Worm (Caenorhabditis elegans) whole organism, L3 larva: Measurements from ENCODE around the gene T04G9.7.

Source experiments
- R02D3.7 ChIP-seq: fragments of 150-350 bp; optimal IDR thresholded peaks from 2 replicates; lab custom pipeline; 2014; ENCODE audit warnings: missing biosample characterization, missing genetic modification characterization
- ZK546.5 ChIP-seq: sonication (generic microtip); optimal IDR thresholded peaks from 2 replicates; lab custom pipeline; 2017; ENCODE audit warnings: missing biosample characterization, missing genetic modification characterization
- aly-2 ChIP-seq: fragments of 150-350 bp; optimal IDR thresholded peaks from 2 replicates; lab custom pipeline; 2014; ENCODE audit warnings: missing biosample characterization, missing genetic modification characterization
- ceh-28 ChIP-seq: fragments of 150-350 bp; optimal IDR thresholded peaks from 2 replicates; lab custom pipeline; 2014; ENCODE audit warnings: missing biosample characterization, missing genetic modification reagents, missing genetic modification characterization
- ceh-82 ChIP-seq: fragments of 150-350 bp; optimal IDR thresholded peaks from 2 replicates; lab custom pipeline; 2014; ENCODE audit warnings: missing biosample characterization, missing genetic modification characterization
- ceh-9 ChIP-seq: sonication (generic microtip); optimal IDR thresholded peaks from 2 replicates; lab custom pipeline; 2018; ENCODE audit warnings: missing biosample characterization, missing genetic modification characterization
- daf-12 ChIP-seq: fragments of 150-350 bp; optimal IDR thresholded peaks from 2 replicates; lab custom pipeline; 2014; ENCODE audit warnings: missing biosample characterization, missing genetic modification reagents, missing genetic modification characterization
- egl-27 ChIP-seq: sonication (generic microtip); optimal IDR thresholded peaks from 4 replicates; lab custom pipeline; 2017; ENCODE audit warnings: missing biosample characterization, missing genetic modification reagents, missing genetic modification characterization
- egl-5 ChIP-seq: fragments of 150-350 bp; optimal IDR thresholded peaks from 2 replicates; lab custom pipeline; 2017; ENCODE audit warnings: missing biosample characterization, missing genetic modification reagents, missing genetic modification characterization, inconsistent platforms
- elt-1 ChIP-seq: fragments of 150-350 bp; optimal IDR thresholded peaks from 2 replicates; lab custom pipeline; 2014; ENCODE audit warnings: missing biosample characterization, missing genetic modification characterization
- elt-2 ChIP-seq: sonication (generic microtip); optimal IDR thresholded peaks from 2 replicates; lab custom pipeline; 2016; ENCODE audit warnings: missing genetic modification reagents, mild to moderate bottlenecking, missing genetic modification characterization, missing compliant biosample characterization
- elt-3 ChIP-seq, 3 experiments: fragments of 150-350 bp in 1 of 3; sonication (generic microtip) in 2 of 3; optimal IDR thresholded peaks; 2 replicates in 2 of 3; 4 replicates in 1 of 3; lab custom pipeline; 2014 to 2017; ENCODE audit warnings: missing biosample characterization in 3 of 3, missing genetic modification characterization in 3 of 3
- eor-1 ChIP-seq, 2 experiments: fragments of 150-350 bp; optimal IDR thresholded peaks; 2 replicates each; lab custom pipeline; 2014 to 2018; ENCODE audit warnings: missing biosample characterization in 2 of 2, missing genetic modification characterization in 2 of 2
- fkh-10 ChIP-seq: sonication (generic microtip); optimal IDR thresholded peaks from 2 replicates; lab custom pipeline; 2017; ENCODE audit warnings: missing biosample characterization, missing genetic modification reagents, missing genetic modification characterization
- fkh-2 ChIP-seq: fragments of 150-350 bp; optimal IDR thresholded peaks from 2 replicates; lab custom pipeline; 2014; ENCODE audit warnings: missing biosample characterization, missing genetic modification reagents, missing genetic modification characterization
- fos-1 ChIP-seq: fragments of 150-350 bp; optimal IDR thresholded peaks from 2 replicates; lab custom pipeline; 2014; ENCODE audit warnings: missing biosample characterization, missing genetic modification characterization
- hmg-11 ChIP-seq: sonication (generic microtip); optimal IDR thresholded peaks from 2 replicates; lab custom pipeline; 2016; ENCODE audit warnings: missing genetic modification characterization, missing compliant biosample characterization
- jun-1 ChIP-seq: fragments of 150-350 bp; optimal IDR thresholded peaks from 2 replicates; lab custom pipeline; 2014; ENCODE audit warnings: missing biosample characterization, missing genetic modification reagents, missing genetic modification characterization
- lin-15B ChIP-seq: fragments of 150-350 bp; optimal IDR thresholded peaks from 2 replicates; lab custom pipeline; 2014; ENCODE audit warnings: missing biosample characterization, missing genetic modification characterization
- lin-39 ChIP-seq: fragments of 150-350 bp; optimal IDR thresholded peaks from 2 replicates; lab custom pipeline; 2018; ENCODE audit warnings: missing biosample characterization, missing genetic modification reagents, missing genetic modification characterization
- lsy-12 ChIP-seq: sonication (generic microtip); optimal IDR thresholded peaks from 2 replicates; lab custom pipeline; 2016; ENCODE audit warnings: mild to moderate bottlenecking, missing genetic modification characterization, missing compliant biosample characterization
- mdl-1 ChIP-seq: fragments of 150-350 bp; optimal IDR thresholded peaks from 2 replicates; lab custom pipeline; 2014; ENCODE audit warnings: missing biosample characterization, missing genetic modification characterization
- nfya-1 ChIP-seq: sonication (generic microtip); optimal IDR thresholded peaks from 2 replicates; lab custom pipeline; 2017; ENCODE audit warnings: missing genetic modification characterization, mild to moderate bottlenecking, missing compliant biosample characterization, antibody characterized with exemption, moderate library complexity; ENCODE audit not compliant: insufficient read depth
- nhr-11 ChIP-seq: fragments of 150-350 bp; optimal IDR thresholded peaks from 2 replicates; lab custom pipeline; 2014; ENCODE audit warnings: missing biosample characterization, missing genetic modification characterization
- nhr-12 ChIP-seq: fragments of 150-350 bp; optimal IDR thresholded peaks from 2 replicates; lab custom pipeline; 2014; ENCODE audit warnings: missing biosample characterization, missing genetic modification characterization
- nhr-23 ChIP-seq: fragments of 150-350 bp; optimal IDR thresholded peaks from 2 replicates; lab custom pipeline; 2014; ENCODE audit warnings: missing biosample characterization, missing genetic modification reagents, missing genetic modification characterization
- nhr-237 ChIP-seq: fragments of 150-350 bp; optimal IDR thresholded peaks from 2 replicates; lab custom pipeline; 2014; ENCODE audit warnings: missing biosample characterization, missing genetic modification characterization
- nhr-25 ChIP-seq: sonication (generic microtip); optimal IDR thresholded peaks from 2 replicates; lab custom pipeline; 2017; ENCODE audit warnings: missing biosample characterization, missing genetic modification characterization
- nhr-28 ChIP-seq: fragments of 150-350 bp; optimal IDR thresholded peaks from 2 replicates; lab custom pipeline; 2014; ENCODE audit warnings: missing biosample characterization, missing genetic modification characterization
- nhr-43 ChIP-seq: sonication (generic microtip); optimal IDR thresholded peaks from 2 replicates; lab custom pipeline; 2016; ENCODE audit warnings: mild to moderate bottlenecking, missing genetic modification characterization, missing compliant biosample characterization; ENCODE audit not compliant: poor library complexity, severe bottlenecking
- nhr-67 ChIP-seq: fragments of 150-350 bp; optimal IDR thresholded peaks from 2 replicates; lab custom pipeline; 2014; ENCODE audit warnings: missing biosample characterization, missing genetic modification characterization
- nhr-76 ChIP-seq: fragments of 150-350 bp; sonication (generic microtip); optimal IDR thresholded peaks from 5 replicates; lab custom pipeline; 2014; ENCODE audit warnings: missing biosample characterization, missing genetic modification characterization
- nhr-77 ChIP-seq: fragments of 150-350 bp; optimal IDR thresholded peaks from 2 replicates; lab custom pipeline; 2014; ENCODE audit warnings: missing biosample characterization, missing genetic modification characterization
- pha-4 ChIP-seq: fragments of 150-350 bp; optimal IDR thresholded peaks from 2 replicates; lab custom pipeline; 2014; ENCODE audit warnings: missing biosample characterization, missing genetic modification reagents, missing genetic modification characterization
- pqm-1 ChIP-seq: fragments of 150-350 bp; optimal IDR thresholded peaks from 2 replicates; lab custom pipeline; 2017; ENCODE audit warnings: missing biosample characterization, missing genetic modification characterization, inconsistent platforms
- sea-2 ChIP-seq: fragments of 150-350 bp; sonication (generic microtip); optimal IDR thresholded peaks from 4 replicates; lab custom pipeline; 2014; ENCODE audit warnings: missing biosample characterization, missing genetic modification reagents, missing genetic modification characterization
- skn-1 ChIP-seq: fragments of 150-350 bp; optimal IDR thresholded peaks from 2 replicates; lab custom pipeline; 2014; ENCODE audit warnings: missing biosample characterization, missing genetic modification characterization
- snpc-4 ChIP-seq: fragments of 150-350 bp; optimal IDR thresholded peaks from 2 replicates; lab custom pipeline; 2014; ENCODE audit warnings: missing biosample characterization, missing genetic modification characterization
- tbx-2 ChIP-seq: sonication (generic microtip); optimal IDR thresholded peaks from 2 replicates; lab custom pipeline; 2016; ENCODE audit warnings: mild to moderate bottlenecking, missing genetic modification characterization, missing compliant biosample characterization
- unc-62 ChIP-seq: fragments of 150-350 bp; sonication (generic microtip); optimal IDR thresholded peaks from 4 replicates; lab custom pipeline; 2014; ENCODE audit warnings: missing biosample characterization, missing genetic modification reagents, missing genetic modification characterization
- zag-1 ChIP-seq: fragments of 150-350 bp; optimal IDR thresholded peaks from 2 replicates; lab custom pipeline; 2014; ENCODE audit warnings: missing biosample characterization, missing genetic modification characterization
- ztf-11 ChIP-seq: fragments of 150-350 bp; optimal IDR thresholded peaks from 2 replicates; lab custom pipeline; 2014; ENCODE audit warnings: missing biosample characterization, missing genetic modification characterization
- ztf-4 ChIP-seq: fragments of 150-350 bp; optimal IDR thresholded peaks from 2 replicates; lab custom pipeline; 2014; ENCODE audit warnings: missing biosample characterization, missing genetic modification characterization

T04G9.7 gene

ce11 chrX:770537-770936, at the start of gene T04G9.7:
T04G9.7 (plus strand) TSS chrX:770837.
- no peak for TF ChIP-seq egl-27 (tag; lab: Kevin White, UChicago)
- TF ChIP-seq sea-2 (GFP tag; lab: Kevin White, UChicago), result no peak
- no peak for TF ChIP-seq eor-1 (tag; optimal IDR thresholded peaks at IDR 0.05; lab: Kevin White, UChicago)
- no peak for TF ChIP-seq mdl-1 (tag; lab: Kevin White, UChicago)
- no peak for TF ChIP-seq lin-15B (tag; lab: Kevin White, UChicago)
- no peak for TF ChIP-seq egl-5 (tag; lab: Kevin White, UChicago)
- TF ChIP-seq nfya-1 (tag; lab: Kevin White, UChicago), result no peak
- no peak for TF ChIP-seq nhr-28 (tag; lab: Kevin White, UChicago)
- TF ChIP-seq ZK546.5, result no peak
- TF ChIP-seq lsy-12 (tag; lab: Kevin White, UChicago), result no peak
- TF ChIP-seq nhr-12 (tag; lab: Kevin White, UChicago), result no peak
- no peak for TF ChIP-seq tbx-2
- TF ChIP-seq snpc-4 (tag; lab: Kevin White, UChicago), result no peak
- TF ChIP-seq nhr-237 (tag; lab: Kevin White, UChicago), result no peak

DNA sequence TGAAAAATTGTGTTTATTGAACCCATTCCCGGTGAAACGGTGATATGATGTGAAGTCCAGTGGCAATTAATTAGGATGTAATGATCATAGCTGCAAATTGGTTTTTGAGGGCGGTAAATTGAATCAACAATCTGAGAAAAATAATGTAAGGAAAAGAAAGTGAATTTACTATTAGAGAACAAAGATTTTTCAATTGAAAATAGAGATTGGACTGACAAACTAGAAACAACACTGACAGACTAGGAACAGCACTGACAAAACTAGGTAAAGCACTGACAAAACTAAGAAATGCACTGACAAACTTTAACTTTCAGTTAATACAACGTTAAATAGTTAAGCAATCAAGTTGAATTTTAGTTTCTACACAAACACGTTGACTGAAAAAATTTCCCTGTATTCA, 44.8 kb upstream of the T04G9.7 start, which contains the start of gene sli-1:
sli-1 (minus strand) TSS at position 101 of the 400 bp plus-strand sequence.
- TF ChIP-seq elt-3 (tag; optimal IDR thresholded peaks at IDR 0.05; lab: Kevin White, UChicago) (no peak), tbx-2 (no peak), nhr-76 (tag; lab: Kevin White, UChicago) (no peak), elt-1 (tag; lab: Kevin White, UChicago) (no peak), fkh-10 (GFP tag; lab: Kevin White, UChicago) (no peak), egl-27 (tag; lab: Kevin White, UChicago) (no peak), pha-4 (tag; lab: Kevin White, UChicago) (no peak), R02D3.7 (tag; lab: Kevin White, UChicago) (no peak)

- TF ChIP-seq nfya-1 (tag; lab: Kevin White, UChicago), result peak; percentile 5
- TF ChIP-seq nhr-11, result no peak
Measured at ce11 chrX:726295-726694, 44.3 kb upstream of the T04G9.7 start.

ce11 chrX:727737-728136, 42.9 kb upstream of the T04G9.7 start:
- TF ChIP-seq eor-1 (tag; optimal IDR thresholded peaks at IDR 0.05; lab: Kevin White, UChicago) (no peak), mdl-1 (tag; lab: Kevin White, UChicago) (no peak), nfya-1 (tag; lab: Kevin White, UChicago) (peak; percentile 79), elt-3 (tag; optimal IDR thresholded peaks at IDR 0.05; lab: Kevin White, UChicago) (no peak), egl-5 (tag; lab: Kevin White, UChicago) (no peak), skn-1 (no peak), ceh-9 (no peak), lin-39 (tag; lab: Kevin White, UChicago) (no peak), tbx-2 (peak; percentile 47), elt-1 (tag; lab: Kevin White, UChicago) (no peak), fkh-2 (tag; lab: Kevin White, UChicago) (no peak), snpc-4 (tag; lab: Kevin White, UChicago) (peak; percentile 26), jun-1 (tag; lab: Kevin White, UChicago) (peak; percentile 90), pha-4 (tag; lab: Kevin White, UChicago) (peak; percentile 78), ceh-28 (tag; lab: Kevin White, UChicago) (peak; percentile 96), lin-15B (tag; lab: Kevin White, UChicago) (peak; percentile 39), lsy-12 (tag; lab: Kevin White, UChicago) (peak; percentile 51), egl-27 (tag; lab: Kevin White, UChicago) (peak; percentile 43), unc-62 (GFP tag; lab: Kevin White, UChicago) (no peak), nhr-25 (tag; lab: Kevin White, UChicago) (peak; percentile 84), fos-1 (tag; lab: Kevin White, UChicago) (peak; percentile 93), fkh-10 (GFP tag; lab: Kevin White, UChicago) (no peak), daf-12 (no peak), pqm-1 (tag; lab: Kevin White, UChicago) (peak; percentile 50), nhr-23 (tag; lab: Kevin White, UChicago) (peak; percentile 66), ZK546.5 (no peak), ztf-4 (no peak), nhr-77 (tag; lab: Kevin White, UChicago) (no peak), elt-2 (tag; lab: Kevin White, UChicago) (peak; percentile 65), aly-2 (no peak), hmg-11 (tag; lab: Kevin White, UChicago) (peak; percentile 94), nhr-76 (tag; lab: Kevin White, UChicago) (no peak), ztf-11 (no peak), nhr-12 (tag; lab: Kevin White, UChicago) (no peak), zag-1 (tag; lab: Kevin White, UChicago) (no peak), nhr-67 (tag; lab: Kevin White, UChicago) (no peak), nhr-43 (tag; lab: Kevin White, UChicago) (peak; percentile 21), ceh-82 (tag; lab: Kevin White, UChicago) (no peak), sea-2 (GFP tag; lab: Kevin White, UChicago) (no peak), nhr-11 (no peak)
